Worm (Caenorhabditis elegans): ENCODE results near the gene epg-4.

The epg-4 gene

DNA sequence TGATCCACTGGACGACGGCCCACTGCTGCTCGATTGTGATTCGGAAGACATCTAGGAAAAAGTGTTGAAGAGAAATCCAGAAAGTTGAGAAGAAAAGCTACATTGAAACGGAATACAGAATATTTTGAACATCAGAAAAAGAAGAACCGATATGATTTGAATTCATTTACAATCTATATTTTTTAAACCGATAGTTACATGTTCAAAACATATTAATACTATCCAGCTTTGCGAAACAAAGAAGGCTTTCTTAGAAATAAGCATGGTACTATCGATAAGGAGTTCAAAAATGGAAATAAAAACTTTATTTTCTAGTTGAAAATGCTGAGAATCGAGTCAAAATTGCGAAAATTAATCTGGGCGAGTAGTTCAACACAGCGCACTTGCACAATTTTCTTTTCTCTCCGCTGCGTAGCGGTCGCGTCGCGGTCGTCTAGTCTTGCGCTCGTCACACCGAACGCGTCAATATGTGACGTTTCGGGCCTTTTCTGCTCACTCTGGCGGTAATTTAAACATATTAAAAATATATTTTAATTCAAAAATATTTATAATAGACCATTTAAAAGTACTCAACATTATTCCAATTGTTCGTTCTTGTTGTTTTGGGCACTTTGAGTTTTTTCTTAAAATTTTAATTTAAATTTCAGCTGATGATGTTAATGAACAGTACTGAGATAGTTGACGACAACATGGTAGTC is 19.8 kb upstream of the epg-4 start, which contains the start of the genes syf-2 and K04G7.1 (continued):
- no peak for TF ChIP-seq hlh-17 (GFP tag; optimal IDR thresholded peaks at IDR 0.05; ENCODE audit: borderline replicate concordance)
- no peak for TF ChIP-seq sup-37 (GFP tag; optimal IDR thresholded peaks at IDR 0.05)
- no peak for TF ChIP-seq vab-15 (tag; optimal IDR thresholded peaks at IDR 0.05)
- TF ChIP-seq unc-62 (GFP tag; optimal IDR thresholded peaks at IDR 0.05), result no peak
- peak; percentile 93 to 96 for TF ChIP-seq lin-35 (GFP tag; optimal IDR thresholded peaks at IDR 0.05)
- TF ChIP-seq nhr-84 (tag; optimal IDR thresholded peaks at IDR 0.05), result no peak
- peak; percentile 76 for TF ChIP-seq lin-39 (tag; optimal IDR thresholded peaks at IDR 0.05)
- peak; percentile 93 for TF ChIP-seq C16A3.4 (tag; optimal IDR thresholded peaks at IDR 0.05)
- TF ChIP-seq isw-1 (GFP tag; IDR thresholded peaks at IDR 0.05), result peak; percentile 90
- TF ChIP-seq mdl-1 (tag; optimal IDR thresholded peaks at IDR 0.05), result peak in 1 of 2 experiments; percentile 84
- peak; percentile 52 for TF ChIP-seq hpl-2 (GFP tag; optimal IDR thresholded peaks at IDR 0.05)
- peak; percentile 70 for TF ChIP-seq irx-1 (tag; optimal IDR thresholded peaks at IDR 0.05)
- peak; percentile 95 for TF ChIP-seq lsy-2 (tag; optimal IDR thresholded peaks at IDR 0.05)
- TF ChIP-seq ztf-4 (tag; optimal IDR thresholded peaks at IDR 0.05), result peak; percentile 77
- peak; percentile 84 for TF ChIP-seq rnt-1 (tag; optimal IDR thresholded peaks at IDR 0.05)
- peak; percentile 93 for TF ChIP-seq skn-1 (tag; optimal IDR thresholded peaks at IDR 0.05)
- peak; percentile 95 for TF ChIP-seq lin-14 (GFP tag; optimal IDR thresholded peaks at IDR 0.05)
- peak; percentile 72 for TF ChIP-seq aha-1 (tag; optimal IDR thresholded peaks at IDR 0.05)
- TF ChIP-seq nhr-19 (GFP tag; conservative IDR thresholded peaks at IDR 0.05), result peak; percentile 90
- peak; percentile 80 for TF ChIP-seq dsc-1 (tag; optimal IDR thresholded peaks at IDR 0.05)
- peak; percentile 60 for TF ChIP-seq F16B12.6 (tag; optimal IDR thresholded peaks at IDR 0.05)
- TF ChIP-seq nhr-28 (tag; optimal IDR thresholded peaks at IDR 0.05), result no peak
- peak; percentile 14 for TF ChIP-seq fkh-4 (tag; optimal IDR thresholded peaks at IDR 0.05; ENCODE audit: borderline replicate concordance)
- peak; percentile 89 for TF ChIP-seq nhr-77 (tag; optimal IDR thresholded peaks at IDR 0.05)
- TF ChIP-seq fkh-10 (GFP tag; optimal IDR thresholded peaks at IDR 0.05), result peak; percentile 71
- TF ChIP-seq pqm-1 (tag; optimal IDR thresholded peaks at IDR 0.05), result no peak
- peak; percentile 56 for TF ChIP-seq ama-1 (optimal IDR thresholded peaks at IDR 0.05)
- TF ChIP-seq ets-5 (GFP tag; IDR thresholded peaks at IDR 0.05), result no peak
- TF ChIP-seq pag-3 (tag; optimal IDR thresholded peaks at IDR 0.05; ENCODE audit: borderline replicate concordance, insufficient read depth), result no peak
- peak; percentile 72; the same call in 1 of the 2 replicates for TF ChIP-seq ceh-88 (GFP tag; IDR thresholded peaks at IDR 0.05)
- TF ChIP-seq nhr-11 (tag; optimal IDR thresholded peaks at IDR 0.05), result peak; percentile 70
- TF ChIP-seq ces-1 (GFP tag; optimal IDR thresholded peaks at IDR 0.05), result no peak
- no peak for TF ChIP-seq Y116A8C.19 (tag; optimal IDR thresholded peaks at IDR 0.05; ENCODE audit: borderline replicate concordance)
- no peak for TF ChIP-seq ceh-90 (tag; optimal IDR thresholded peaks at IDR 0.05)
- peak; percentile 60 for TF ChIP-seq zip-4 (GFP tag; optimal IDR thresholded peaks at IDR 0.05)
- peak; percentile 91 for TF ChIP-seq xbp-1 (tag; optimal IDR thresholded peaks at IDR 0.05)
- TF ChIP-seq ceh-82 (tag; optimal IDR thresholded peaks at IDR 0.05), result peak; percentile 55 to 96 (median 67)
- peak; percentile 80 for TF ChIP-seq grh-1 (GFP tag; IDR thresholded peaks at IDR 0.05)
- TF ChIP-seq tbx-2 (tag; optimal IDR thresholded peaks at IDR 0.05), result peak; percentile 91
- TF ChIP-seq efl-3 (GFP tag; optimal IDR thresholded peaks at IDR 0.05), result no peak
- TF ChIP-seq nhr-76 (tag; optimal IDR thresholded peaks at IDR 0.05), result no peak
- TF ChIP-seq snpc-4 (tag; optimal IDR thresholded peaks at IDR 0.05), result peak; percentile 82
- peak; percentile 82 for TF ChIP-seq pax-3 (tag; optimal IDR thresholded peaks at IDR 0.05)
- peak; percentile 20 for TF ChIP-seq zag-1 (tag; optimal IDR thresholded peaks at IDR 0.05)
- no peak for TF ChIP-seq tlp-1 (tag; optimal IDR thresholded peaks at IDR 0.05)
- TF ChIP-seq nhr-237 (tag; optimal IDR thresholded peaks at IDR 0.05), result peak; percentile 74
